Worm (Caenorhabditis elegans) whole organism, L2 larva: ENCODE results near the gene F35G2.1.

Experiments used
- fos-1 ChIP-seq: fragments of 150-350 bp; optimal IDR thresholded peaks from 2 replicates; lab custom pipeline; 2014; ENCODE audit warnings: missing biosample characterization, missing genetic modification characterization
- skn-1 ChIP-seq: sonication (generic microtip); optimal IDR thresholded peaks from 2 replicates; lab custom pipeline; 2017; ENCODE audit warnings: missing biosample characterization, missing genetic modification characterization
- ztf-1 ChIP-seq: fragments of 200-800 bp; sonication (Bioruptor generic); conservative IDR thresholded peaks from 2 replicates; pipeline ENCODE4 v1.3.6; 2022; ENCODE audit warnings: missing genetic modification characterization, missing compliant biosample characterization

DNA sequence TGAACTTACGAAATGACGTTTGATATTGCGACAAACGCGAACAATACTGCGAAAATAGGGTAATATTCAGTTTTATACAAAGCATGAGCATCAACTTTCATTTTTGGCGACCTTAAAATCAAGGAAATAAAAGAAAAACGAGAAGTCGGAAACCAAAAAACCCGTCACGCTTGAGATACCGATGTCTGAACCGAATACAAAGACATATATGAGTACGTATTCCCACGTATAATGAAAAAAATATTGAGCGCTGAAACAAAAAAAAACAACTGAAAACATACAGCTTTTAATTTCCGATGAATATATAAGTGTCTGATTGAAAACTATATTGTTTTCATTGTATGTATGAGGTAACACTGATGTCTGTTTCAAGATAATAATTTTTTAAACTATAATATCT lies 26.6 kb downstream of the F35G2.1 start, which contains the start of gene sre-18:
- TF ChIP-seq ztf-1 (no peak), skn-1 (tag; lab: Kevin White, UChicago) (no peak), fos-1 (tag; lab: Kevin White, UChicago) (no peak)
